Worm (Caenorhabditis elegans): ENCODE data around the gene zhit-3.
A peak's percentile ranks its signal among the peaks of the same experiment; 100 is the strongest.

DNA sequence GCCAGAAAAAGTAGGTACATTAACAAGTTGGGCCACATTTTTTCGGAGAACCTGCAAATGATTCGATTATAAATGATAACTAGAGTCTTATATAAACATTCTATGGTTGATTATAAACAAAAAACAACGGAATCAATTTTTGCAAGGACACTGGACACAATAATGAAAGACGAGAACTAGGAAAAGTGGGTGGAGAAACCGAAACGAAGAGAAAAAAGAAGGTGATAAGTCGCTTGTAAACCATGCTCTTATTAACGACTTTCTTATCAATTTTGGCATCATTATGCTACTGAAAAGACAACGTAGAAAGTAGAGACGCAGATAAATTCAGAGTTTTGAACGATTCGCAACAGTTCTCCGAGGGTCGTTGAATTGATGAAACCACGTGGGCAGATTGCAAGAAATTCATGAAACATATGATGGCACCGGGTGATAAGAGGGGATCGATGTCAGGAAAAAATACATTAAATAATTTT is 21.8 kb downstream of the zhit-3 start, which contains the start of gene ZK856.5:
- no peak for TF ChIP-seq nhr-76 (tag; optimal IDR thresholded peaks at IDR 0.05)
- no peak for TF ChIP-seq nhr-11 (tag; optimal IDR thresholded peaks at IDR 0.05)
- no peak for TF ChIP-seq mep-1 (tag; optimal IDR thresholded peaks at IDR 0.05)
- TF ChIP-seq lin-38 (GFP tag; IDR thresholded peaks at IDR 0.05) = no peak
- TF ChIP-seq nhr-28 (tag; optimal IDR thresholded peaks at IDR 0.05) = peak; percentile 59

Data from whole organism, L4 larva.